Worm (Caenorhabditis elegans) whole organism, L1 larva: Measurements from ENCODE around the gene F41E7.6.

Source experiments
- Y116A8C.19 ChIP-seq: sonication (generic microtip); optimal IDR thresholded peaks from 2 replicates; lab custom pipeline; 2016; ENCODE audit warnings: missing compliant biosample characterization, missing genetic modification characterization, borderline replicate concordance
- aha-1 ChIP-seq: fragments of 150-350 bp; optimal IDR thresholded peaks from 2 replicates; lab custom pipeline; 2014; ENCODE audit warnings: missing biosample characterization, missing genetic modification characterization
- blmp-1 ChIP-seq: fragments of 150-350 bp; optimal IDR thresholded peaks from 2 replicates; lab custom pipeline; 2014; ENCODE audit warnings: missing biosample characterization, missing genetic modification characterization
- ceh-82 ChIP-seq, 3 experiments: fragments of 150-350 bp in 1 of 3; sonication (generic microtip) in 2 of 3; optimal IDR thresholded peaks; 2 replicates each; lab custom pipeline; 2014 to 2017; ENCODE audit warnings: missing biosample characterization in 3 of 3, missing genetic modification characterization in 3 of 3
- ceh-88 ChIP-seq: fragments of 200-800 bp; sonication (Bioruptor generic); IDR thresholded peaks from 2 replicates; pipeline ENCODE4 v1.3.6; 2022; ENCODE audit warnings: missing genetic modification characterization, missing compliant biosample characterization
- dpl-1 ChIP-seq, 3 experiments: fragments of 150-350 bp in 2 of 3; sonication (generic microtip) in 1 of 3; optimal IDR thresholded peaks; 2 replicates each; lab custom pipeline; 2014 to 2017; ENCODE audit warnings: missing biosample characterization in 3 of 3, missing genetic modification characterization in 3 of 3, missing genetic modification reagents in 3 of 3
- dsc-1 ChIP-seq: sonication (generic microtip); optimal IDR thresholded peaks from 2 replicates; lab custom pipeline; 2016; ENCODE audit warnings: mild to moderate bottlenecking, missing genetic modification characterization, missing compliant biosample characterization
- efl-1 ChIP-seq, 4 experiments: fragments of 150-350 bp; optimal IDR thresholded peaks in 3 of 4; peaks in 1 of 4; 1 replicate in 1 of 4; 2 replicates in 3 of 4; lab custom pipeline; 2014; ENCODE audit warnings: missing biosample characterization in 2 of 4, missing genetic modification characterization in 2 of 4, missing genetic modification reagents in 2 of 4
- egl-13 ChIP-seq: sonication (generic microtip); optimal IDR thresholded peaks from 2 replicates; lab custom pipeline; 2016; ENCODE audit warnings: missing genotype, missing genetic modification reagents, missing genetic modification characterization, missing compliant biosample characterization
- elt-2 ChIP-seq: sonication (generic microtip); optimal IDR thresholded peaks from 2 replicates; lab custom pipeline; 2016; ENCODE audit warnings: missing genetic modification characterization, mild to moderate bottlenecking, inconsistent platforms, missing compliant biosample characterization, missing genetic modification reagents
- elt-3 ChIP-seq, 6 experiments: fragments of 150-350 bp in 1 of 6; sonication (generic microtip); optimal IDR thresholded peaks; 2 replicates each; lab custom pipeline; 2017 to 2018; ENCODE audit warnings: missing biosample characterization in 6 of 6, missing genetic modification characterization in 6 of 6, inconsistent platforms in 1 of 6
- ets-5 ChIP-seq: fragments of 200-800 bp; sonication (Bioruptor generic); IDR thresholded peaks from 2 replicates; pipeline ENCODE4 v1.3.6; 2022; ENCODE audit warnings: missing genetic modification characterization, missing compliant biosample characterization
- fkh-4 ChIP-seq: sonication (generic microtip); optimal IDR thresholded peaks from 2 replicates; lab custom pipeline; 2016; ENCODE audit warnings: missing compliant biosample characterization, missing genetic modification characterization, borderline replicate concordance
- fkh-8 ChIP-seq: sonication (generic microtip); optimal IDR thresholded peaks from 2 replicates; lab custom pipeline; 2016; ENCODE audit warnings: mild to moderate bottlenecking, missing genetic modification characterization, missing compliant biosample characterization
- grh-1 ChIP-seq: fragments of 200-800 bp; sonication (Bioruptor generic); IDR thresholded peaks from 2 replicates; pipeline ENCODE4 v1.3.6; 2022; ENCODE audit warnings: missing genetic modification reagents, missing genetic modification characterization, missing compliant biosample characterization
- hlh-17 ChIP-seq: fragments of 200-800 bp; sonication (Bioruptor generic); optimal IDR thresholded peaks from 2 replicates; lab custom pipeline; 2018; ENCODE audit warnings: missing genetic modification characterization, mild to moderate bottlenecking, missing compliant biosample characterization, moderate library complexity, borderline replicate concordance
- hlh-4 ChIP-seq: sonication (generic microtip); optimal IDR thresholded peaks from 2 replicates; lab custom pipeline; 2016; ENCODE audit warnings: mild to moderate bottlenecking, missing genetic modification characterization, missing compliant biosample characterization
- lin-15B ChIP-seq: fragments of 150-350 bp; sonication (generic microtip); optimal IDR thresholded peaks from 3 replicates; lab custom pipeline; 2014; ENCODE audit warnings: missing biosample characterization, missing genetic modification characterization
- lin-39 ChIP-seq: fragments of 150-350 bp; optimal IDR thresholded peaks from 2 replicates; lab custom pipeline; 2014; ENCODE audit warnings: missing biosample characterization, missing genetic modification reagents, missing genetic modification characterization
- mab-9 ChIP-seq: fragments of 200-800 bp; sonication (Bioruptor generic); IDR thresholded peaks from 2 replicates; pipeline ENCODE4 v1.3.6; 2022; ENCODE audit warnings: missing genetic modification reagents, missing genetic modification characterization, missing compliant biosample characterization
- mep-1 ChIP-seq: fragments of 150-350 bp; optimal IDR thresholded peaks from 2 replicates; lab custom pipeline; 2014; ENCODE audit warnings: missing biosample characterization, missing genetic modification characterization
- nhr-19 ChIP-seq: fragments of 200-800 bp; sonication (Bioruptor generic); conservative IDR thresholded peaks from 2 replicates; pipeline ENCODE4 v1.3.6; 2022; ENCODE audit warnings: missing genetic modification characterization, missing compliant biosample characterization
- nhr-20 ChIP-seq: sonication (generic microtip); optimal IDR thresholded peaks from 2 replicates; lab custom pipeline; 2016; ENCODE audit warnings: mild to moderate bottlenecking, missing genetic modification characterization, missing compliant biosample characterization
- nhr-237 ChIP-seq: fragments of 150-350 bp; optimal IDR thresholded peaks from 2 replicates; lab custom pipeline; 2014; ENCODE audit warnings: missing biosample characterization, missing genetic modification characterization
- nhr-71 ChIP-seq: sonication (generic microtip); optimal IDR thresholded peaks from 2 replicates; lab custom pipeline; 2016; ENCODE audit warnings: mild to moderate bottlenecking, missing genetic modification characterization, moderate library complexity, missing compliant biosample characterization
- nhr-76 ChIP-seq: sonication (generic microtip); optimal IDR thresholded peaks from 2 replicates; lab custom pipeline; 2017; ENCODE audit warnings: missing biosample characterization, missing genetic modification characterization
- nhr-85 ChIP-seq: sonication (generic microtip); peaks from one replicate; lab custom pipeline; 2016; ENCODE audit warnings: missing genetic modification characterization, inconsistent platforms, missing compliant biosample characterization
- pag-3 ChIP-seq: sonication (generic microtip); optimal IDR thresholded peaks from 2 replicates; lab custom pipeline; 2017; ENCODE audit warnings: missing genetic modification characterization, mild to moderate bottlenecking, missing compliant biosample characterization, antibody characterized with exemption, borderline replicate concordance; ENCODE audit not compliant: insufficient read depth
- pqm-1 ChIP-seq: sonication (generic microtip); optimal IDR thresholded peaks from 3 replicates; lab custom pipeline; 2017; ENCODE audit warnings: missing biosample characterization, missing genetic modification characterization
- snu-23 ChIP-seq: sonication (generic microtip); optimal IDR thresholded peaks from 2 replicates; lab custom pipeline; 2016; ENCODE audit warnings: missing genetic modification characterization, missing compliant biosample characterization
- swsn-7 ChIP-seq: sonication (generic microtip); optimal IDR thresholded peaks from 2 replicates; lab custom pipeline; 2016; ENCODE audit warnings: missing genetic modification characterization, missing compliant biosample characterization
- tlp-1 ChIP-seq: fragments of 150-350 bp; optimal IDR thresholded peaks from 2 replicates; lab custom pipeline; 2014; ENCODE audit warnings: missing biosample characterization, missing genetic modification characterization
- vab-15 ChIP-seq: sonication (generic microtip); optimal IDR thresholded peaks from 2 replicates; lab custom pipeline; 2017; ENCODE audit warnings: missing genotype, mild to moderate bottlenecking, missing genetic modification characterization, missing compliant biosample characterization
- ztf-11 ChIP-seq, 2 experiments: sonication (generic microtip); optimal IDR thresholded peaks; 2 replicates each; lab custom pipeline; 2016 to 2017; ENCODE audit warnings: missing genetic modification characterization in 2 of 2, missing biosample characterization in 1 of 2, missing compliant biosample characterization in 1 of 2

The F41E7.6 gene

DNA sequence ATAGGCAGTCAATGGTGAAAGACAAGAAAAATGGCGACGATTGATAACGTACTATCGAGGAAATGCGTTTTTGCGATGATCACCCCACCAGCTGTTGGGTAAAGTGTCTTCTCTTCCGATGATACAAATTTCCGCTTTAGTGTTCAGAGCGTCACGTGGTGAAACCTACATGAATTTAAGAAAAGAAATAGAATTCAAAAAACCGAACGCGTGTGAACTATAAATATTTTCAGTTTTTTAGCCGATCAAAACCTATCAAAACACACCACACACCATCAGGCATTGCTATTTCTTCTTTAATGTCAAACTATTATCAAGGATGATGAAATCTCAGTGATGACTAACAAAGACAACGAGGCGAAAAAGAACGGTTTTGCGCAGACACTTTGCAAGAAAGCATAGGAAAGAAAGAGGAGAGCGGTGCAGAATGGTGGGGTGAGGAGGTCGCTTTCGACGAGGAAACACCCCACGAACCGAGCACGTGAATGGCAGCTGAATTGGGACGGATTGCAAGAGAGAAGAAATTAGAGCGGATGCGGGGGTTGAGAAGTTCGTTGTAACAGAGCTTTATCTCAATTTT is 21.9 kb upstream of the F41E7.6 start (continued):
- TF ChIP-seq hlh-17 (GFP tag; lab: Kevin White, UChicago): no peak
- TF ChIP-seq ceh-82 (tag; optimal IDR thresholded peaks at IDR 0.05; lab: Kevin White, UChicago): peak in 1 of 3 experiments; percentile 15
- TF ChIP-seq elt-3 (tag; optimal IDR thresholded peaks at IDR 0.05; lab: Kevin White, UChicago): peak in 2 of 6 experiments; percentile 4 to 71
- peak; percentile 89 for TF ChIP-seq nhr-85
- TF ChIP-seq nhr-20: peak; percentile 65
- TF ChIP-seq elt-2 (tag; lab: Kevin White, UChicago): peak; percentile 47
- TF ChIP-seq hlh-4 (tag; lab: Kevin White, UChicago): no peak
- peak; percentile 29 for TF ChIP-seq dsc-1 (tag; lab: Kevin White, UChicago)
- peak; percentile 48 for TF ChIP-seq blmp-1
- no peak for TF ChIP-seq ztf-11 (tag; optimal IDR thresholded peaks at IDR 0.05; lab: Kevin White, UChicago)
- no peak for TF ChIP-seq aha-1 (tag; lab: Kevin White, UChicago)
- TF ChIP-seq mab-9: no peak
- TF ChIP-seq efl-1 (optimal IDR thresholded peaks at IDR 0.05; lab: Kevin White, UChicago): no peak
- peak in 1 of 2 experiments; percentile 78 for TF ChIP-seq efl-1 (GFP tag; optimal IDR thresholded peaks at IDR 0.05 in 1 of 2; lab: Kevin White, UChicago)

- no peak for TF ChIP-seq ets-5 (GFP tag; lab: Robert Waterston, UW)
- peak; percentile 84 for TF ChIP-seq blmp-1
- no peak for TF ChIP-seq grh-1 (GFP tag; lab: Robert Waterston, UW)
- TF ChIP-seq pqm-1 (tag; lab: Kevin White, UChicago): no peak
- no peak for TF ChIP-seq lin-15B (tag; lab: Kevin White, UChicago)
- TF ChIP-seq nhr-237 (tag; lab: Kevin White, UChicago): no peak
- no peak for TF ChIP-seq fkh-4 (tag; lab: Kevin White, UChicago)
- TF ChIP-seq swsn-7 (tag; lab: Kevin White, UChicago): no peak
- TF ChIP-seq dpl-1 (GFP tag; optimal IDR thresholded peaks at IDR 0.05; lab: Kevin White, UChicago): no peak
- TF ChIP-seq efl-1 (optimal IDR thresholded peaks at IDR 0.05; lab: Kevin White, UChicago): no peak
- TF ChIP-seq efl-1 (GFP tag; optimal IDR thresholded peaks at IDR 0.05 in 1 of 2; lab: Kevin White, UChicago): peak in 1 of 2 experiments; percentile 70
- TF ChIP-seq mep-1 (tag; lab: Kevin White, UChicago): no peak
- TF ChIP-seq vab-15 (tag; lab: Kevin White, UChicago): no peak
- TF ChIP-seq ceh-88 (GFP tag; lab: Robert Waterston, UW): no peak
- peak; percentile 59 for TF ChIP-seq nhr-85
- peak; percentile 17 for TF ChIP-seq nhr-71
- no peak for TF ChIP-seq nhr-76 (tag; lab: Kevin White, UChicago)
- 0 out of 2 replicates have a peak, but pooled peaks have one; percentile 15 for TF ChIP-seq nhr-19 (GFP tag; lab: Robert Waterston, UW)
- peak; percentile 9 for TF ChIP-seq snu-23
- TF ChIP-seq pag-3 (tag; lab: Kevin White, UChicago): no peak
- TF ChIP-seq elt-2 (tag; lab: Kevin White, UChicago): peak; percentile 33
- no peak for TF ChIP-seq Y116A8C.19
- TF ChIP-seq nhr-20: peak; percentile 10
- no peak for TF ChIP-seq tlp-1 (tag; lab: Kevin White, UChicago)
- no peak for TF ChIP-seq lin-39
- TF ChIP-seq elt-3 (tag; optimal IDR thresholded peaks at IDR 0.05; lab: Kevin White, UChicago): peak in 2 of 6 experiments; percentile 1 to 76
- TF ChIP-seq mab-9: no peak
Measured at ce11 chrX:10327323-10328022, 17.2 kb upstream of the F41E7.6 start, which contains the start of gene acl-5. Gene acl-5, minus strand, starts transcription at chrX:10327456.

- no peak for TF ChIP-seq mep-1 (tag; lab: Kevin White, UChicago)
- TF ChIP-seq tlp-1 (tag; lab: Kevin White, UChicago): no peak
- TF ChIP-seq fkh-8 (tag; lab: Kevin White, UChicago): no peak
- TF ChIP-seq egl-13 (tag; lab: Kevin White, UChicago): no peak
Measured at ce11 chrX:10321401-10321800, 11.1 kb upstream of the F41E7.6 start.
